Fruit fly (Drosophila melanogaster): Measurements from ENCODE around the gene msd5.

The msd5 gene

dm6 chr3L:1348248-1348647 lies 15.3 kb upstream of the msd5 start (continued):
- TF ChIP-seq nerfin-2 (GFP tag; IDR thresholded peaks at IDR 0.05; ENCODE audit: partially characterized antibody) = no peak

dm6 chr3L:1346956-1347587 lies 14.1 kb upstream of the msd5 start:
- TF ChIP-seq prd (optimal IDR thresholded peaks at IDR 0.05) (no peak), prd (GFP tag; IDR thresholded peaks at IDR 0.05) (no peak), CG6254 (GFP tag; optimal IDR thresholded peaks at IDR 0.05) (no peak), sens-2 (GFP tag; IDR thresholded peaks at IDR 0.05) (no peak), Sox102F (GFP tag; optimal IDR thresholded peaks at IDR 0.05) (no peak), h (optimal IDR thresholded peaks at IDR 0.05) (no peak), cg (GFP tag; optimal IDR thresholded peaks at IDR 0.05) (no peak), bbx (GFP tag; IDR thresholded peaks at IDR 0.05; ENCODE audit: partially characterized antibody) (no peak), CTCF (GFP tag; optimal IDR thresholded peaks at IDR 0.05) (no peak), hkb (optimal IDR thresholded peaks at IDR 0.05) (no peak), hkb (GFP tag; IDR thresholded peaks at IDR 0.05) (no peak), dmrt11E (tag; optimal IDR thresholded peaks at IDR 0.05) (no peak), Oaz (GFP tag; IDR thresholded peaks at IDR 0.05) (no peak), CG4424 (GFP tag; optimal IDR thresholded peaks at IDR 0.05) (no peak), mirr (GFP tag; optimal IDR thresholded peaks at IDR 0.05) (no peak), z (GFP tag; IDR thresholded peaks at IDR 0.05) (no peak), en (GFP tag; optimal IDR thresholded peaks at IDR 0.05) (no peak), CG11560 (tag; IDR thresholded peaks at IDR 0.05) (no peak), CG6175 (GFP tag; IDR thresholded peaks at IDR 0.05) (0 out of 3 replicates have a peak, but pooled peaks have one; percentile 14), Atf3 (GFP tag; optimal IDR thresholded peaks at IDR 0.05) (no peak), Trl (optimal IDR thresholded peaks at IDR 0.05) (no peak), Trl (GFP tag; optimal IDR thresholded peaks at IDR 0.05) (no peak), Dip3 (GFP tag; optimal IDR thresholded peaks at IDR 0.05) (no peak), E2f2 (GFP tag; IDR thresholded peaks at IDR 0.05) (no peak), CG4282 (GFP tag; optimal IDR thresholded peaks at IDR 0.05) (no peak), Nf-YB (GFP tag; optimal IDR thresholded peaks at IDR 0.05) (no peak), CG32532 (GFP tag; IDR thresholded peaks at IDR 0.05) (no peak; the same call in 1 of the 2 replicates), twi (tag; optimal IDR thresholded peaks at IDR 0.05) (no peak), NfI (GFP tag; optimal IDR thresholded peaks at IDR 0.05) (no peak), grn (GFP tag; optimal IDR thresholded peaks at IDR 0.05) (peak; percentile 44), Spps (tag; optimal IDR thresholded peaks at IDR 0.05) (no peak), CG11456 (GFP tag; IDR thresholded peaks at IDR 0.05) (no peak), sima (GFP tag; optimal IDR thresholded peaks at IDR 0.05) (no peak), CG30431 (GFP tag; optimal IDR thresholded peaks at IDR 0.05) (no peak), CG1024 (GFP tag; IDR thresholded peaks at IDR 0.05) (no peak), bigmax (GFP tag; optimal IDR thresholded peaks at IDR 0.05) (no peak), tap (tag; optimal IDR thresholded peaks at IDR 0.05) (no peak), MTF-1 (GFP tag; optimal IDR thresholded peaks at IDR 0.05; ENCODE audit: borderline replicate concordance) (no peak), GATAe (GFP tag; conservative IDR thresholded peaks at IDR 0.05) (no peak), CG4360 (GFP tag; IDR thresholded peaks at IDR 0.05) (no peak), crol (GFP tag; IDR thresholded peaks at IDR 0.05) (0 out of 2 replicates have a peak, but pooled peaks have one; percentile 19), tin (GFP tag; optimal IDR thresholded peaks at IDR 0.05) (no peak), ftz-f1 (GFP tag; optimal IDR thresholded peaks at IDR 0.05) (no peak), CG9817 (tag; optimal IDR thresholded peaks at IDR 0.05) (no peak), psq (GFP tag; optimal IDR thresholded peaks at IDR 0.05) (no peak), Poxn (GFP tag; IDR thresholded peaks at IDR 0.05) (no peak), dmrt99B (tag; optimal IDR thresholded peaks at IDR 0.05) (no peak), CG7928 (GFP tag; optimal IDR thresholded peaks at IDR 0.05) (no peak), CG12219 (GFP tag; optimal IDR thresholded peaks at IDR 0.05) (no peak), CG1233 (GFP tag; optimal IDR thresholded peaks at IDR 0.05) (no peak)

All from whole organism, embryonic.